Worm (Caenorhabditis elegans) whole organism, L2 larva: ENCODE measurements around the gene pgap-1.

ENCODE experiments used
- C34F6.9 ChIP-seq: fragments of 150-350 bp; optimal IDR thresholded peaks from 2 replicates; lab custom pipeline; 2014; ENCODE audit warnings: missing biosample characterization, missing genetic modification characterization
- F13H6.1 ChIP-seq: sonication (generic microtip); optimal IDR thresholded peaks from 2 replicates; lab custom pipeline; 2016; ENCODE audit warnings: missing genetic modification characterization, missing compliant biosample characterization
- R02D3.7 ChIP-seq: fragments of 150-350 bp; optimal IDR thresholded peaks from 2 replicates; lab custom pipeline; 2014; ENCODE audit warnings: missing biosample characterization, missing genetic modification characterization
- Y55F3AM.14 ChIP-seq: fragments of 200-800 bp; sonication (Bioruptor generic); optimal IDR thresholded peaks from 2 replicates; lab custom pipeline; 2018; ENCODE audit warnings: mild to moderate bottlenecking, missing genetic modification characterization, missing compliant biosample characterization
- ZK546.5 ChIP-seq: sonication (generic microtip); optimal IDR thresholded peaks from 2 replicates; lab custom pipeline; 2017; ENCODE audit warnings: missing biosample characterization, missing genetic modification characterization
- alr-1 ChIP-seq: fragments of 150-350 bp; optimal IDR thresholded peaks from 2 replicates; lab custom pipeline; 2014; ENCODE audit warnings: missing biosample characterization, missing genetic modification characterization
- aly-2 ChIP-seq: fragments of 150-350 bp; optimal IDR thresholded peaks from 2 replicates; lab custom pipeline; 2014; ENCODE audit warnings: missing biosample characterization, missing genetic modification characterization
- ama-1 ChIP-seq: fragments of 150-350 bp; optimal IDR thresholded peaks from 2 replicates; lab custom pipeline; 2018; ENCODE audit warnings: inconsistent platforms
- blmp-1 ChIP-seq: sonication (generic microtip); optimal IDR thresholded peaks from 2 replicates; lab custom pipeline; 2017; ENCODE audit warnings: missing genetic modification characterization, mild to moderate bottlenecking, missing compliant biosample characterization, antibody characterized with exemption, moderate library complexity; ENCODE audit not compliant: insufficient read depth
- ceh-82 ChIP-seq: fragments of 150-350 bp; optimal IDR thresholded peaks from 2 replicates; lab custom pipeline; 2014; ENCODE audit warnings: missing biosample characterization, missing genetic modification characterization
- crh-2 ChIP-seq: sonication (generic microtip); optimal IDR thresholded peaks from 2 replicates; lab custom pipeline; 2017; ENCODE audit warnings: missing biosample characterization, missing genetic modification characterization
- dmd-4 ChIP-seq: sonication (generic microtip); optimal IDR thresholded peaks from 2 replicates; lab custom pipeline; 2017; ENCODE audit warnings: missing biosample characterization, missing genetic modification characterization
- egl-27 ChIP-seq: sonication (generic microtip); optimal IDR thresholded peaks from 3 replicates; lab custom pipeline; 2017; ENCODE audit warnings: missing biosample characterization, missing genetic modification reagents, missing genetic modification characterization
- elt-1 ChIP-seq: fragments of 150-350 bp; optimal IDR thresholded peaks from 2 replicates; lab custom pipeline; 2014; ENCODE audit warnings: missing biosample characterization, missing genetic modification characterization
- elt-3 ChIP-seq: sonication (generic microtip); optimal IDR thresholded peaks from 2 replicates; lab custom pipeline; 2017; ENCODE audit warnings: missing biosample characterization, missing genetic modification characterization
- fos-1 ChIP-seq: fragments of 150-350 bp; optimal IDR thresholded peaks from 2 replicates; lab custom pipeline; 2014; ENCODE audit warnings: missing biosample characterization, missing genetic modification characterization
- gmeb-1 ChIP-seq: fragments of 150-350 bp; optimal IDR thresholded peaks from 2 replicates; lab custom pipeline; 2014; ENCODE audit warnings: missing biosample characterization, missing genetic modification characterization
- lin-11 ChIP-seq: fragments of 150-350 bp; sonication (generic microtip); optimal IDR thresholded peaks from 2 replicates; lab custom pipeline; 2014; ENCODE audit warnings: missing biosample characterization, missing genetic modification characterization, inconsistent platforms, mixed read lengths
- lin-13 ChIP-seq: fragments of 150-350 bp; optimal IDR thresholded peaks from 2 replicates; lab custom pipeline; 2014; ENCODE audit warnings: missing biosample characterization, missing genetic modification reagents, missing genetic modification characterization
- lin-39 ChIP-seq: fragments of 150-350 bp; optimal IDR thresholded peaks from 2 replicates; lab custom pipeline; 2014; ENCODE audit warnings: missing biosample characterization, missing genetic modification reagents, missing genetic modification characterization
- lsy-2 ChIP-seq, 2 experiments: fragments of 150-350 bp in 1 of 2; sonication (generic microtip) in 1 of 2; optimal IDR thresholded peaks; 2 replicates each; lab custom pipeline; 2014 to 2017; ENCODE audit warnings: missing biosample characterization in 2 of 2, missing genetic modification characterization in 2 of 2
- mab-5 ChIP-seq: fragments of 150-350 bp; optimal IDR thresholded peaks from 2 replicates; lab custom pipeline; 2014; ENCODE audit warnings: missing biosample characterization, missing genetic modification characterization
- nhr-10 ChIP-seq: sonication (generic microtip); optimal IDR thresholded peaks from 2 replicates; lab custom pipeline; 2017; ENCODE audit warnings: missing biosample characterization, missing genetic modification characterization
- nhr-11 ChIP-seq: fragments of 150-350 bp; optimal IDR thresholded peaks from 2 replicates; lab custom pipeline; 2014; ENCODE audit warnings: missing biosample characterization, missing genetic modification characterization
- nhr-12 ChIP-seq: fragments of 150-350 bp; optimal IDR thresholded peaks from 2 replicates; lab custom pipeline; 2014; ENCODE audit warnings: missing biosample characterization, missing genetic modification characterization
- nhr-129 ChIP-seq: fragments of 150-350 bp; optimal IDR thresholded peaks from 2 replicates; lab custom pipeline; 2014; ENCODE audit warnings: missing biosample characterization, missing genetic modification characterization
- nhr-21 ChIP-seq: fragments of 150-350 bp; optimal IDR thresholded peaks from 2 replicates; lab custom pipeline; 2014; ENCODE audit warnings: missing biosample characterization, missing genetic modification characterization
- nhr-23 ChIP-seq: fragments of 150-350 bp; optimal IDR thresholded peaks from 2 replicates; lab custom pipeline; 2014; ENCODE audit warnings: missing biosample characterization, missing genetic modification reagents, missing genetic modification characterization
- nhr-237 ChIP-seq: fragments of 150-350 bp; optimal IDR thresholded peaks from 2 replicates; lab custom pipeline; 2014; ENCODE audit warnings: missing biosample characterization, missing genetic modification characterization
- nhr-25 ChIP-seq: fragments of 150-350 bp; sonication (generic microtip); optimal IDR thresholded peaks from 3 replicates; lab custom pipeline; 2014; ENCODE audit warnings: missing biosample characterization, missing genetic modification characterization
- nhr-6 ChIP-seq: fragments of 150-350 bp; optimal IDR thresholded peaks from 2 replicates; lab custom pipeline; 2014; ENCODE audit warnings: missing biosample characterization, missing genetic modification characterization
- nhr-77 ChIP-seq: fragments of 150-350 bp; optimal IDR thresholded peaks from 2 replicates; lab custom pipeline; 2014; ENCODE audit warnings: missing biosample characterization, missing genetic modification characterization
- peb-1 ChIP-seq: fragments of 150-350 bp; optimal IDR thresholded peaks from 2 replicates; lab custom pipeline; 2014; ENCODE audit warnings: missing biosample characterization, missing genetic modification characterization
- sem-4 ChIP-seq: fragments of 150-350 bp; optimal IDR thresholded peaks from 2 replicates; lab custom pipeline; 2014; ENCODE audit warnings: missing biosample characterization, missing genetic modification reagents, missing genetic modification characterization
- sma-3 ChIP-seq: sonication (generic microtip); optimal IDR thresholded peaks from 2 replicates; lab custom pipeline; 2016; ENCODE audit warnings: missing genetic modification reagents, missing genetic modification characterization, missing compliant biosample characterization
- sma-9 ChIP-seq, 2 experiments: fragments of 150-350 bp in 1 of 2; sonication (generic microtip) in 1 of 2; optimal IDR thresholded peaks; 2 replicates each; lab custom pipeline; 2014 to 2016; ENCODE audit warnings: missing genetic modification characterization in 2 of 2, mild to moderate bottlenecking in 1 of 2, missing biosample characterization in 1 of 2, missing compliant biosample characterization in 1 of 2, missing genetic modification reagents in 1 of 2, moderate library complexity in 1 of 2
- snpc-4 ChIP-seq: fragments of 150-350 bp; optimal IDR thresholded peaks from 2 replicates; lab custom pipeline; 2014; ENCODE audit warnings: missing biosample characterization, missing genetic modification characterization
- unc-55 ChIP-seq: fragments of 150-350 bp; sonication (generic microtip); optimal IDR thresholded peaks from 3 replicates; lab custom pipeline; 2014; ENCODE audit warnings: missing biosample characterization, missing genetic modification reagents, missing genetic modification characterization
- ztf-1 ChIP-seq: fragments of 200-800 bp; sonication (Bioruptor generic); conservative IDR thresholded peaks from 2 replicates; pipeline ENCODE4 v1.3.6; 2022; ENCODE audit warnings: missing genetic modification characterization, missing compliant biosample characterization
- ztf-11 ChIP-seq: sonication (generic microtip); optimal IDR thresholded peaks from 2 replicates; lab custom pipeline; 2017; ENCODE audit warnings: missing biosample characterization, missing genetic modification characterization
- ztf-4 ChIP-seq: fragments of 150-350 bp; optimal IDR thresholded peaks from 2 replicates; lab custom pipeline; 2014; ENCODE audit warnings: missing biosample characterization, missing genetic modification characterization

Gene pgap-1

ce11 chrV:11217394-11217793, 24.3 kb upstream of the pgap-1 start, which contains the start of gene cyp-29A2:
Gene cyp-29A2 (plus strand): TSS chrV:11217583.
- TF ChIP-seq ztf-4 (tag; lab: Kevin White, UChicago) (no peak), nhr-10 (tag; lab: Kevin White, UChicago) (no peak), ZK546.5 (tag; lab: Kevin White, UChicago) (no peak), nhr-6 (tag; lab: Kevin White, UChicago) (no peak), crh-2 (tag; lab: Kevin White, UChicago) (peak; percentile 28), unc-55 (GFP tag; lab: Kevin White, UChicago) (no peak), F13H6.1 (no peak), nhr-12 (tag; lab: Kevin White, UChicago) (no peak), nhr-25 (tag; lab: Kevin White, UChicago) (no peak), lin-39 (tag; lab: Kevin White, UChicago) (no peak), gmeb-1 (tag; lab: Kevin White, UChicago) (peak; percentile 23), fos-1 (no peak), sma-9 (GFP tag; optimal IDR thresholded peaks at IDR 0.05; lab: Kevin White, UChicago) (peak; percentile 24), sma-9 (tag; optimal IDR thresholded peaks at IDR 0.05; lab: Kevin White, UChicago) (no peak), C34F6.9 (tag; lab: Kevin White, UChicago) (no peak), dmd-4 (tag; lab: Kevin White, UChicago) (no peak), alr-1 (tag; lab: Kevin White, UChicago) (no peak), ama-1 (lab: Kevin White, UChicago) (no peak), mab-5 (no peak), ceh-82 (tag; lab: Kevin White, UChicago) (no peak), nhr-129 (peak; percentile 34), aly-2 (tag; lab: Kevin White, UChicago) (no peak), nhr-11 (no peak)

ce11 chrV:11220415-11220814, 21.3 kb upstream of the pgap-1 start:
- TF ChIP-seq egl-27 (no peak), ztf-1 (GFP tag; lab: Robert Waterston, UW) (no peak), Y55F3AM.14 (GFP tag; lab: Kevin White, UChicago) (no peak), ztf-4 (tag; lab: Kevin White, UChicago) (no peak), nhr-6 (tag; lab: Kevin White, UChicago) (no peak), nhr-23 (no peak), nhr-21 (tag; lab: Kevin White, UChicago) (no peak), dmd-4 (tag; lab: Kevin White, UChicago) (no peak), lin-13 (GFP tag; lab: Kevin White, UChicago) (no peak)
- TF ChIP-seq, all 48 proteins: peak for 0

ce11 chrV:11220936-11221335, 20.7 kb upstream of the pgap-1 start, which contains the start of gene T19B10.2:
Gene T19B10.2 (plus strand): TSS chrV:11221302.
- peak; percentile 87 for TF ChIP-seq elt-1 (tag; lab: Kevin White, UChicago)
- no peak for TF ChIP-seq lin-13 (GFP tag; lab: Kevin White, UChicago)

ce11 chrV:11223698-11224097, 18.0 kb upstream of the pgap-1 start:
- TF ChIP-seq elt-3 (tag; lab: Kevin White, UChicago) (no peak), nhr-6 (tag; lab: Kevin White, UChicago) (no peak), nhr-237 (tag; lab: Kevin White, UChicago) (no peak), lin-11 (no peak), ztf-11 (tag; lab: Kevin White, UChicago) (no peak), lin-13 (GFP tag; lab: Kevin White, UChicago) (no peak), peb-1 (tag; lab: Kevin White, UChicago) (no peak), nhr-23 (no peak), nhr-12 (tag; lab: Kevin White, UChicago) (no peak), ceh-82 (tag; lab: Kevin White, UChicago) (no peak), R02D3.7 (tag; lab: Kevin White, UChicago) (no peak)
- TF ChIP-seq, all 48 proteins: peak for 0

ce11 chrV:11225981-11226380, 15.7 kb upstream of the pgap-1 start, which contains the start of gene bgal-1:
Gene bgal-1 (minus strand): TSS chrV:11226018.
- TF ChIP-seq nhr-237 (tag; lab: Kevin White, UChicago) (no peak), egl-27 (no peak), mab-5 (no peak), ama-1 (lab: Kevin White, UChicago) (peak; percentile 65), blmp-1 (tag; lab: Kevin White, UChicago) (peak; percentile 13), snpc-4 (tag; lab: Kevin White, UChicago) (no peak), nhr-77 (tag; lab: Kevin White, UChicago) (no peak), unc-55 (GFP tag; lab: Kevin White, UChicago) (no peak), ztf-4 (tag; lab: Kevin White, UChicago) (peak; percentile 25), sem-4 (tag; lab: Kevin White, UChicago) (no peak), sma-3 (GFP tag; lab: Kevin White, UChicago) (peak; percentile 4), ceh-82 (tag; lab: Kevin White, UChicago) (no peak), lsy-2 (tag; optimal IDR thresholded peaks at IDR 0.05; lab: Kevin White, UChicago) (peak in 1 of 2 experiments; percentile 44), nhr-25 (tag; lab: Kevin White, UChicago) (peak; percentile 33), nhr-23 (no peak), crh-2 (tag; lab: Kevin White, UChicago) (peak; percentile 31), lin-13 (GFP tag; lab: Kevin White, UChicago) (peak; percentile 8)
- TF ChIP-seq, all 48 proteins: peak for 8
